Fruit fly (Drosophila melanogaster): ENCODE results near the gene Galt.

Galt gene

dm6 chr2L:6647103-6647711, 20.6 kb downstream of the Galt start (continued):
- TF ChIP-seq chif (GFP tag; optimal IDR thresholded peaks at IDR 0.05) (peak; percentile 98 to 99), Antp (GFP tag; optimal IDR thresholded peaks at IDR 0.05) (peak; percentile 98), CG11723 (GFP tag; optimal IDR thresholded peaks at IDR 0.05) (peak; percentile 98), lmd (GFP tag; IDR thresholded peaks at IDR 0.05) (peak; percentile 97), sc (optimal IDR thresholded peaks at IDR 0.05) (no peak), sc (GFP tag; optimal IDR thresholded peaks at IDR 0.05) (peak; percentile 98), CG10267 (tag; optimal IDR thresholded peaks at IDR 0.05) (peak; percentile 96), CG4617 (GFP tag; optimal IDR thresholded peaks at IDR 0.05; ENCODE audit: borderline replicate concordance) (peak; percentile 97), D (optimal IDR thresholded peaks at IDR 0.05) (no peak), D (GFP tag; optimal IDR thresholded peaks at IDR 0.05) (peak; percentile 99), CG9876 (GFP tag; optimal IDR thresholded peaks at IDR 0.05) (peak; percentile 96), unc-4 (GFP tag; IDR thresholded peaks at IDR 0.05; ENCODE audit: partially characterized antibody) (no peak), CG4360 (GFP tag; IDR thresholded peaks at IDR 0.05) (peak; percentile 80), CG12155 (GFP tag; optimal IDR thresholded peaks at IDR 0.05) (peak; percentile 95), CG14441 (GFP tag; IDR thresholded peaks at IDR 0.05) (peak; percentile 98), CG10274 (GFP tag; optimal IDR thresholded peaks at IDR 0.05) (peak; percentile 91), CG4854 (GFP tag; optimal IDR thresholded peaks at IDR 0.05) (peak; percentile 98), en (GFP tag; optimal IDR thresholded peaks at IDR 0.05) (peak; percentile 98), CG18011 (GFP tag; optimal IDR thresholded peaks at IDR 0.05) (peak; percentile 91), H2.0 (GFP tag; IDR thresholded peaks at IDR 0.05) (peak; percentile 97), kay (GFP tag; optimal IDR thresholded peaks at IDR 0.05) (peak; percentile 96), grau (tag; optimal IDR thresholded peaks at IDR 0.05) (peak; percentile 97), MBD-R2 (GFP tag; IDR thresholded peaks at IDR 0.05) (peak; percentile 89), CG1832 (GFP tag; optimal IDR thresholded peaks at IDR 0.05) (no peak), CG7786 (GFP tag; optimal IDR thresholded peaks at IDR 0.05) (peak; percentile 98), rib (GFP tag; IDR thresholded peaks at IDR 0.05) (peak; percentile 93), CG17361 (GFP tag; IDR thresholded peaks at IDR 0.05) (peak; percentile 98), NC2α (GFP tag; optimal IDR thresholded peaks at IDR 0.05) (peak; percentile 98), CG4424 (GFP tag; optimal IDR thresholded peaks at IDR 0.05) (peak; percentile 99), tio (GFP tag; optimal IDR thresholded peaks at IDR 0.05) (peak; percentile 98), CG6765 (GFP tag; optimal IDR thresholded peaks at IDR 0.05) (peak; percentile 97), sna (GFP tag; IDR thresholded peaks at IDR 0.05; ENCODE audit: partially characterized antibody) (peak; percentile 59; the same call in 1 of the 2 replicates), CG2712 (tag; optimal IDR thresholded peaks at IDR 0.05) (peak; percentile 99), PHDP (tag; optimal IDR thresholded peaks at IDR 0.05) (peak; percentile 99), CG4282 (GFP tag; optimal IDR thresholded peaks at IDR 0.05) (peak; percentile 98), Doc2 (GFP tag; IDR thresholded peaks at IDR 0.05) (no peak; the same call in 1 of the 2 replicates), CG1792 (GFP tag; optimal IDR thresholded peaks at IDR 0.05) (peak; percentile 95), crol (GFP tag; IDR thresholded peaks at IDR 0.05) (peak; percentile 68), corto (GFP tag; optimal IDR thresholded peaks at IDR 0.05) (peak; percentile 60), disco-r (GFP tag; optimal IDR thresholded peaks at IDR 0.05) (peak; percentile 98), CG31224 (GFP tag; IDR thresholded peaks at IDR 0.05) (peak; percentile 92), Hr51 (GFP tag; optimal IDR thresholded peaks at IDR 0.05) (peak; percentile 98 to 99), mld (GFP tag; IDR thresholded peaks at IDR 0.05; ENCODE audit: partially characterized antibody) (no peak), sob (GFP tag; IDR thresholded peaks at IDR 0.05) (peak; percentile 96), CG15269 (tag; optimal IDR thresholded peaks at IDR 0.05) (peak; percentile 99), az2 (GFP tag; optimal IDR thresholded peaks at IDR 0.05) (peak; percentile 99), Bteb2 (GFP tag; optimal IDR thresholded peaks at IDR 0.05) (peak; percentile 98), Blimp-1 (GFP tag; optimal IDR thresholded peaks at IDR 0.05) (peak; percentile 98), CG3847 (GFP tag; IDR thresholded peaks at IDR 0.05) (peak; percentile 95), Hand (GFP tag; optimal IDR thresholded peaks at IDR 0.05) (peak; percentile 95)

Data from whole organism, embryonic.